Worm (Caenorhabditis elegans): ENCODE data around the gene ula-1.

- TF ChIP-seq ref-1 (GFP tag; conservative IDR thresholded peaks at IDR 0.05) (no peak), tab-1 (GFP tag; IDR thresholded peaks at IDR 0.05) (no peak), ztf-23 (GFP tag; IDR thresholded peaks at IDR 0.05) (no peak), cog-1 (tag; optimal IDR thresholded peaks at IDR 0.05) (no peak), T22C8.4 (GFP tag; IDR thresholded peaks at IDR 0.05) (no peak), ztf-29 (GFP tag; IDR thresholded peaks at IDR 0.05) (no peak), med-1 (GFP tag; optimal IDR thresholded peaks at IDR 0.05; ENCODE audit: insufficient read depth) (no peak), flt-1 (GFP tag; IDR thresholded peaks at IDR 0.05) (no peak)
Measured at ce11 chrIII:4968146-4968545, 48.0 kb upstream of the ula-1 start.
